Worm (Caenorhabditis elegans): Measurements from ENCODE around the gene Y53C12B.7.

DNA sequence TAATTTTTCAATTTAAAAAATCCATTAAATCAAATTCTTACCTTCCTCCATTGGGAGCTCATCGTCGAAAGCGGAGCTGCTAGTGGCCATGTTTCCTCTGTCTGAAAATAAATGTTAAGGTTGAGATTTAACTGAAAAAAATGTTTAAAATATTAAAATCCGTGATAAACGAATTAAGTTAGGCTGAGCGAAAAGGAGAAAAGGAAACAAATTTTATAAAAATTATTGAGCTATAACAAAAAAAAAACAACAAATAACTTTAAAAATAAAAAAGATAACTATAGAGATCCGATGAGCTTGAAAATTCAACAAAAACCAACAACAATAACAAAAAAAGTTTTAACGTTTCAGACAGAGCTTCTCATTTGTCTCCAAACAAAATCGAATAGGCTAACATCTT lies 10.2 kb downstream of the Y53C12B.7 start, which contains the start of gene pno-1:
- no peak for TF ChIP-seq hnd-1 (tag; optimal IDR thresholded peaks at IDR 0.05)
- TF ChIP-seq scrt-1 (GFP tag; IDR thresholded peaks at IDR 0.05), result no peak
- no peak for TF ChIP-seq tra-4 (tag; optimal IDR thresholded peaks at IDR 0.05)
- TF ChIP-seq F13C5.2 (tag; optimal IDR thresholded peaks at IDR 0.05), result no peak
- TF ChIP-seq flt-1 (GFP tag; IDR thresholded peaks at IDR 0.05), result no peak
- TF ChIP-seq hmbx-1 (tag; optimal IDR thresholded peaks at IDR 0.05), result no peak
- TF ChIP-seq ceh-36 (tag; optimal IDR thresholded peaks at IDR 0.05), result no peak
- no peak for TF ChIP-seq ama-1 (optimal IDR thresholded peaks at IDR 0.05)
- no peak for TF ChIP-seq hmg-4 (GFP tag; optimal IDR thresholded peaks at IDR 0.05)
